Worm (Caenorhabditis elegans): ENCODE data around the gene fip-3.

fip-3 gene

ce11 chrIII:8556836-8557385 lies 32.4 kb downstream of the fip-3 start, which contains the start of gene C02D5.2 (continued):
- TF ChIP-seq ztf-11 (tag; optimal IDR thresholded peaks at IDR 0.05): no peak
- TF ChIP-seq elt-1 (tag; optimal IDR thresholded peaks at IDR 0.05): no peak
- TF ChIP-seq zag-1 (tag; optimal IDR thresholded peaks at IDR 0.05): no peak
- TF ChIP-seq ceh-9 (tag; optimal IDR thresholded peaks at IDR 0.05): no peak
- TF ChIP-seq nfya-1 (tag; optimal IDR thresholded peaks at IDR 0.05; ENCODE audit: insufficient read depth): peak; percentile 54
- TF ChIP-seq unc-62 (GFP tag; optimal IDR thresholded peaks at IDR 0.05): peak; percentile 30
- TF ChIP-seq aly-2 (tag; optimal IDR thresholded peaks at IDR 0.05): no peak
- no peak for TF ChIP-seq nhr-237 (tag; optimal IDR thresholded peaks at IDR 0.05)
- TF ChIP-seq elt-3 (tag; optimal IDR thresholded peaks at IDR 0.05): no peak
- TF ChIP-seq mdl-1 (tag; optimal IDR thresholded peaks at IDR 0.05): no peak
- peak; percentile 36 for TF ChIP-seq skn-1 (tag; optimal IDR thresholded peaks at IDR 0.05)
- no peak for TF ChIP-seq pqm-1 (tag; optimal IDR thresholded peaks at IDR 0.05)
- no peak for TF ChIP-seq R02D3.7 (tag; optimal IDR thresholded peaks at IDR 0.05)
- no peak for TF ChIP-seq nhr-43 (tag; optimal IDR thresholded peaks at IDR 0.05; ENCODE audit: poor library complexity, severe bottlenecking)
- peak; percentile 1 for TF ChIP-seq lin-15B (tag; optimal IDR thresholded peaks at IDR 0.05)
- no peak for TF ChIP-seq ztf-4 (tag; optimal IDR thresholded peaks at IDR 0.05)
- TF ChIP-seq unc-39 (tag; optimal IDR thresholded peaks at IDR 0.05): no peak
- TF ChIP-seq nhr-77 (tag; optimal IDR thresholded peaks at IDR 0.05): no peak
- no peak for TF ChIP-seq nhr-23 (tag; optimal IDR thresholded peaks at IDR 0.05)

DNA sequence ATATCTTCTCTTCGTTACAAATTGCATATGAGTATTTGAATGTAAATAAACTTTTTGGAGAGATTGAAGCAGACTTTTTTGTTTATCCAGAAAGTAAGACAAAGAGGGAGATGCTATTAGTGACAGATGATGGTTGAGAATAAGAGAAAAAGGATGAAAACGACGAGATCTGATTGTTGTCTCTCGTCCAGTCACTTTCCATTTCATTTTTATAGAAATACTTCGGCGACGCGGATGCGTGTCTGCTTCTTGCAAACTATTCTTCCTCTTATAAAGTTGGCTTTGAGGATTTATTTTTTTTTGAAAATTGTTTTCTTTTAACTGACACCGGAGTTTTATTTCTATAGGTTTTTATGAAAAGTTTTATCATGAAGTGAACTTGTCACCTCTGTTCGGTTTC lies 33.6 kb downstream of the fip-3 start:
- TF ChIP-seq egl-5 (tag; optimal IDR thresholded peaks at IDR 0.05): no peak
- no peak for TF ChIP-seq jun-1 (tag; optimal IDR thresholded peaks at IDR 0.05)
- TF ChIP-seq unc-62 (GFP tag; optimal IDR thresholded peaks at IDR 0.05): no peak
- TF ChIP-seq nhr-77 (tag; optimal IDR thresholded peaks at IDR 0.05): no peak
- no peak for TF ChIP-seq sea-2 (GFP tag; optimal IDR thresholded peaks at IDR 0.05)
- TF ChIP-seq ceh-28 (tag; optimal IDR thresholded peaks at IDR 0.05): no peak
- TF ChIP-seq nhr-28 (tag; optimal IDR thresholded peaks at IDR 0.05): no peak
- TF ChIP-seq daf-12 (tag; optimal IDR thresholded peaks at IDR 0.05): no peak
- TF ChIP-seq nhr-23 (tag; optimal IDR thresholded peaks at IDR 0.05): no peak

- TF ChIP-seq jun-1 (tag; optimal IDR thresholded peaks at IDR 0.05) (no peak), mml-1 (tag; optimal IDR thresholded peaks at IDR 0.05) (no peak), unc-39 (tag; optimal IDR thresholded peaks at IDR 0.05) (no peak), snpc-4 (tag; optimal IDR thresholded peaks at IDR 0.05) (no peak)
Observed at ce11 chrIII:8554472-8554871, 34.8 kb downstream of the fip-3 start, which contains the start of gene gsto-2. Gene gsto-2, plus strand, starts transcription at chrIII:8554772.

DNA sequence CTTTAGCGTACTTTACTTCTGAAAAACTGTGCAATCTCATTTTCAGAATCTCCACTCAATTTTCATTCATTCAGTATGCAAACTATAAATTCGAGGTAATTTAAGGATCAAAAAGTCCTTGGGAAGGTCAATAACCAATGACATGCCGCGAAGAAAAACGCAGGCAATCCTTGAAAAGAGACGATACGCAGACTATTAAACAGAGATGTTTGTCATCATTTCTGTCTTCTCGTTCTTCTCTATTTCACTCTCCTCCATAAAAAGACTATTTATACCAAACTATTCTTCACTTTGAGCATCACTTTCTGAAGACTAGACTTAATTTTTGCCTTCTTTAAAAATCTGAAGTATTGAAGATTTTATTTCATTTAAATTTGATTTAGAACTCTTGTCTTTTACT lies 37.2 kb downstream of the fip-3 start, which contains the start of gene C02D5.4:
C02D5.4 (plus strand) TSS at position 41 of the 400 bp plus-strand sequence.
- TF ChIP-seq elt-2 (tag; optimal IDR thresholded peaks at IDR 0.05) (peak; percentile 22), fkh-10 (GFP tag; optimal IDR thresholded peaks at IDR 0.05) (no peak), pha-4 (tag; optimal IDR thresholded peaks at IDR 0.05) (peak; percentile 57), nfya-1 (tag; optimal IDR thresholded peaks at IDR 0.05; ENCODE audit: insufficient read depth) (peak; percentile 27), nhr-25 (tag; optimal IDR thresholded peaks at IDR 0.05) (peak; percentile 6), ztf-11 (tag; optimal IDR thresholded peaks at IDR 0.05) (no peak), tbx-2 (tag; optimal IDR thresholded peaks at IDR 0.05) (no peak), pqm-1 (tag; optimal IDR thresholded peaks at IDR 0.05) (peak; percentile 52), skn-1 (tag; optimal IDR thresholded peaks at IDR 0.05) (peak; percentile 99)

DNA sequence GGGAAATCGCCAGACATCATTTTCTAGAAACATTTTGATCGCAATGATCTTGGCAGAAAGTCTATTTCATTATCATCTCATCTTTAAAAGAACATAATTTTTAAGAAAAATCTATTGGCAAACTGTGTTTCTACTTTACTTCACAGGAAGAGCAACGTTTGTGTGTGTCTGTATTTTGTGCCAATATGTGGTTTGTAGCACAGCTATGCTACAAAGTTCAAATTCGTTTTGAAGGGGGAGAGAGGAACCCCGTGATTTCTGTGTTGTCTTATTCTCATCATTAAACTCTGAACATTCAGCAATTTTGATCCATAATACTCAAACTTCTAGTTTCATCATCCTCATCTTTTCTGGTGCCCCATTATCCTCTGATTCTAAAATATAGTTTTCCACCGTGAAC lies 37.6 kb downstream of the fip-3 start:
- no peak for TF ChIP-seq nhr-67 (tag; optimal IDR thresholded peaks at IDR 0.05)
- TF ChIP-seq jun-1 (tag; optimal IDR thresholded peaks at IDR 0.05): no peak
- no peak for TF ChIP-seq fos-1 (tag; optimal IDR thresholded peaks at IDR 0.05)
- no peak for TF ChIP-seq fkh-2 (tag; optimal IDR thresholded peaks at IDR 0.05)
- TF ChIP-seq nhr-12 (tag; optimal IDR thresholded peaks at IDR 0.05): no peak
- no peak for TF ChIP-seq elt-2 (tag; optimal IDR thresholded peaks at IDR 0.05)
- no peak for TF ChIP-seq tbx-2 (tag; optimal IDR thresholded peaks at IDR 0.05)
- TF ChIP-seq nhr-25 (tag; optimal IDR thresholded peaks at IDR 0.05): no peak
